Worm (Caenorhabditis elegans): Measurements from ENCODE around the gene C05E4.12.

DNA sequence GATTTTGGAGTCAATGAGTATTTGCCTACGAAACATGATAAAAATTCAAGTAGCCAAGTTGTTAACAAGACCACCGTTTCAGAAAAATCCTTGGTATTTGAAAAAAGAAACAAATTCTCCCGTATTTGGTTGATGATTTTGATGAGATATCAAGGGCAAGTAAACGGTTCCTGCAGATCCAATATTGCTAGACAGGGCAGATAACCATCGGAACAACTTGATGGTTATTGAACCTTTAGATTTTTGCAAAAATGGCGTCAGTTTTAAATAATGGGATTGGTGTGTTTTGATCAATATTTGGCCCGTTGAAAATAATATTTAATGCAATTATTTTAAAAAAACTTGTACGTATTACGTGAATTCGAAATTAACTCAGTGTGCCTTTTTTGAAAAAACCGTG lies 38.5 kb upstream of the C05E4.12 start:
- TF ChIP-seq elt-2 (tag; optimal IDR thresholded peaks at IDR 0.05), result no peak
- TF ChIP-seq hlh-13 (GFP tag; optimal IDR thresholded peaks at IDR 0.05), result no peak
- no peak for TF ChIP-seq nhr-11 (tag; optimal IDR thresholded peaks at IDR 0.05)
- no peak for TF ChIP-seq hlh-8 (tag; optimal IDR thresholded peaks at IDR 0.05)
- no peak for TF ChIP-seq T23F11.4 (GFP tag; optimal IDR thresholded peaks at IDR 0.05)
- TF ChIP-seq pha-2 (tag; optimal IDR thresholded peaks at IDR 0.05), result no peak
- no peak for TF ChIP-seq unc-42 (tag; optimal IDR thresholded peaks at IDR 0.05)
